Worm (Caenorhabditis elegans) whole organism, late embryonic: ENCODE data around the gene cyp-33E2.

Experiments
- C08G9.2 ChIP-seq: sonication (generic microtip); optimal IDR thresholded peaks from 2 replicates; lab custom pipeline; 2016; ENCODE audit warnings: mild to moderate bottlenecking, missing genetic modification characterization, moderate library complexity, missing compliant biosample characterization
- K02D7.2 ChIP-seq: sonication (generic microtip); optimal IDR thresholded peaks from 2 replicates; lab custom pipeline; 2017; ENCODE audit warnings: mild to moderate bottlenecking, missing genetic modification characterization, missing compliant biosample characterization
- K09A11.1 ChIP-seq: sonication (generic microtip); optimal IDR thresholded peaks from 2 replicates; lab custom pipeline; 2017; ENCODE audit warnings: antibody characterized with exemption, mild to moderate bottlenecking, missing genetic modification characterization, missing compliant biosample characterization; ENCODE audit not compliant: insufficient read depth
- ceh-18 ChIP-seq: sonication (generic microtip); optimal IDR thresholded peaks from 2 replicates; lab custom pipeline; 2016; ENCODE audit warnings: missing genetic modification characterization, missing compliant biosample characterization
- ceh-2 ChIP-seq: sonication (generic microtip); optimal IDR thresholded peaks from 2 replicates; lab custom pipeline; 2016; ENCODE audit warnings: missing genotype, missing genetic modification characterization, missing compliant biosample characterization
- ceh-31 ChIP-seq: sonication (generic microtip); optimal IDR thresholded peaks from 2 replicates; lab custom pipeline; 2016; ENCODE audit warnings: missing genetic modification characterization, missing compliant biosample characterization
- ceh-34 ChIP-seq: sonication (generic microtip); optimal IDR thresholded peaks from 2 replicates; lab custom pipeline; 2016; ENCODE audit warnings: mild to moderate bottlenecking, missing genetic modification characterization, missing compliant biosample characterization
- ceh-6 ChIP-seq: fragments of 200-800 bp; sonication (Bioruptor generic); optimal IDR thresholded peaks from 2 replicates; lab custom pipeline; 2018; ENCODE audit warnings: mild to moderate bottlenecking, missing genetic modification characterization, missing compliant biosample characterization
- che-1 ChIP-seq: sonication (generic microtip); optimal IDR thresholded peaks from 2 replicates; lab custom pipeline; 2016; ENCODE audit warnings: mild to moderate bottlenecking, missing genetic modification characterization, missing compliant biosample characterization
- elt-2 ChIP-seq: sonication (generic microtip); optimal IDR thresholded peaks from 2 replicates; lab custom pipeline; 2016; ENCODE audit warnings: missing genetic modification reagents, missing genetic modification characterization, missing compliant biosample characterization
- ets-4 ChIP-seq: sonication (generic microtip); optimal IDR thresholded peaks from 2 replicates; lab custom pipeline; 2016; ENCODE audit warnings: missing genetic modification characterization, missing compliant biosample characterization
- fax-1 ChIP-seq: sonication (generic microtip); optimal IDR thresholded peaks from 2 replicates; lab custom pipeline; 2016; ENCODE audit warnings: missing genotype, missing genetic modification characterization, missing compliant biosample characterization
- fkh-10 ChIP-seq: fragments of 150-350 bp; optimal IDR thresholded peaks from 2 replicates; lab custom pipeline; 2014; ENCODE audit warnings: missing biosample characterization, missing genetic modification reagents, missing genetic modification characterization
- fkh-6 ChIP-seq: sonication (generic microtip); optimal IDR thresholded peaks from 2 replicates; lab custom pipeline; 2016; ENCODE audit warnings: missing genetic modification characterization, missing compliant biosample characterization
- hlh-8 ChIP-seq: sonication (generic microtip); optimal IDR thresholded peaks from 2 replicates; lab custom pipeline; 2016; ENCODE audit warnings: missing genotype, missing genetic modification characterization, missing compliant biosample characterization
- lin-11 ChIP-seq: fragments of 200-800 bp; sonication (Bioruptor generic); optimal IDR thresholded peaks from 2 replicates; lab custom pipeline; 2018; ENCODE audit warnings: mild to moderate bottlenecking, missing genetic modification characterization, missing compliant biosample characterization
- mec-3 ChIP-seq: sonication (generic microtip); optimal IDR thresholded peaks from 2 replicates; lab custom pipeline; 2016; ENCODE audit warnings: borderline replicate concordance, missing genetic modification characterization, missing compliant biosample characterization
- nfya-1 ChIP-seq: sonication (generic microtip); optimal IDR thresholded peaks from 2 replicates; lab custom pipeline; 2017; ENCODE audit warnings: missing genetic modification characterization, mild to moderate bottlenecking, missing compliant biosample characterization, antibody characterized with exemption, moderate library complexity
- nhr-11 ChIP-seq: fragments of 150-350 bp; optimal IDR thresholded peaks from 2 replicates; lab custom pipeline; 2014; ENCODE audit warnings: missing biosample characterization, missing genetic modification characterization
- nhr-232 ChIP-seq: sonication (generic microtip); optimal IDR thresholded peaks from 2 replicates; lab custom pipeline; 2016; ENCODE audit warnings: missing genetic modification characterization, missing compliant biosample characterization
- npax-4 ChIP-seq: sonication (generic microtip); optimal IDR thresholded peaks from 2 replicates; lab custom pipeline; 2016; ENCODE audit warnings: missing genetic modification characterization, missing compliant biosample characterization
- odd-2 ChIP-seq: sonication (generic microtip); optimal IDR thresholded peaks from 2 replicates; lab custom pipeline; 2017; ENCODE audit warnings: antibody characterized with exemption, mild to moderate bottlenecking, missing genetic modification characterization, missing compliant biosample characterization
- pag-3 ChIP-seq: sonication (generic microtip); optimal IDR thresholded peaks from 2 replicates; lab custom pipeline; 2016; ENCODE audit warnings: missing compliant biosample characterization, missing genetic modification characterization, borderline replicate concordance
- pat-9 ChIP-seq: fragments of 200-800 bp; sonication (Bioruptor generic); optimal IDR thresholded peaks from 2 replicates; lab custom pipeline; 2018; ENCODE audit warnings: mild to moderate bottlenecking, missing genetic modification characterization, moderate library complexity, missing compliant biosample characterization
- pax-1 ChIP-seq: fragments of 150-350 bp; optimal IDR thresholded peaks from 2 replicates; lab custom pipeline; 2014; ENCODE audit warnings: missing biosample characterization, missing genetic modification characterization
- pha-2 ChIP-seq: sonication (generic microtip); optimal IDR thresholded peaks from 2 replicates; lab custom pipeline; 2017; ENCODE audit warnings: mild to moderate bottlenecking, missing genetic modification characterization, missing compliant biosample characterization
- pha-4 ChIP-seq: fragments of 150-350 bp; optimal IDR thresholded peaks from 2 replicates; lab custom pipeline; 2018; ENCODE audit warnings: missing biosample characterization, missing genetic modification reagents, missing genetic modification characterization
- pros-1 ChIP-seq: fragments of 150-350 bp; optimal IDR thresholded peaks from 2 replicates; lab custom pipeline; 2014; ENCODE audit warnings: missing biosample characterization, missing genetic modification reagents, missing genetic modification characterization
- sdc-2 ChIP-seq: sonication (generic microtip); optimal IDR thresholded peaks from 2 replicates; lab custom pipeline; 2016; ENCODE audit warnings: missing genotype, missing genetic modification characterization, missing compliant biosample characterization
- sox-2 ChIP-seq: fragments of 200-800 bp; sonication (Bioruptor generic); IDR thresholded peaks from 2 replicates; pipeline ENCODE4 v1.3.6; 2022; ENCODE audit warnings: missing genetic modification reagents, missing genetic modification characterization, missing compliant biosample characterization
- sox-4 ChIP-seq: sonication (generic microtip); optimal IDR thresholded peaks from 2 replicates; lab custom pipeline; 2017; ENCODE audit warnings: mild to moderate bottlenecking, missing genetic modification characterization, inconsistent platforms, missing compliant biosample characterization
- tbx-2 ChIP-seq: sonication (generic microtip); optimal IDR thresholded peaks from 2 replicates; lab custom pipeline; 2016; ENCODE audit warnings: missing genetic modification characterization, missing compliant biosample characterization
- ttx-3 ChIP-seq: sonication (generic microtip); optimal IDR thresholded peaks from 2 replicates; lab custom pipeline; 2016; ENCODE audit warnings: missing genetic modification reagents, missing genetic modification characterization, missing compliant biosample characterization
- unc-3 ChIP-seq, 2 experiments: fragments of 200-800 bp in 1 of 2; sonication (Bioruptor generic) in 1 of 2; sonication (generic microtip) in 1 of 2; conservative IDR thresholded peaks in 1 of 2; optimal IDR thresholded peaks in 1 of 2; 2 replicates each; pipeline versions ENCODE4 v1.3.6 to Lab custom; 2016 to 2022; ENCODE audit warnings: missing compliant biosample characterization in 2 of 2, missing genetic modification characterization in 2 of 2, missing genetic modification reagents in 1 of 2
- unc-55 ChIP-seq: sonication (generic microtip); optimal IDR thresholded peaks from 2 replicates; lab custom pipeline; 2017; ENCODE audit warnings: missing biosample characterization, missing genetic modification reagents, missing genetic modification characterization
- unc-86 ChIP-seq: sonication (generic microtip); optimal IDR thresholded peaks from 2 replicates; lab custom pipeline; 2016; ENCODE audit warnings: missing genetic modification characterization, missing compliant biosample characterization
- ztf-16 ChIP-seq: sonication (generic microtip); optimal IDR thresholded peaks from 2 replicates; lab custom pipeline; 2017; ENCODE audit warnings: missing genetic modification characterization, missing compliant biosample characterization

Gene cyp-33E2

ce11 chrIV:8600712-8601330 is 11.3 kb upstream of the cyp-33E2 start, which contains the start of gene Y59H11AR.4:
Gene Y59H11AR.4 (minus strand): TSS chrIV:8600762.
- TF ChIP-seq K09A11.1 (no peak), che-1 (tag; lab: Kevin White, UChicago) (no peak), pros-1 (tag; lab: Kevin White, UChicago) (no peak), nhr-232 (tag; lab: Kevin White, UChicago) (no peak), pag-3 (tag; lab: Kevin White, UChicago) (no peak), ttx-3 (tag; lab: Kevin White, UChicago) (no peak), nfya-1 (no peak), mec-3 (tag; lab: Kevin White, UChicago) (no peak), pax-1 (no peak), npax-4 (tag; lab: Kevin White, UChicago) (no peak), ceh-2 (tag; lab: Kevin White, UChicago) (no peak), sox-4 (tag; lab: Kevin White, UChicago) (no peak), unc-86 (no peak)
- TF ChIP-seq, all 69 proteins: peak for 0

ce11 chrIV:8602877-8603276 is 9.3 kb upstream of the cyp-33E2 start, which contains the start of gene Y59H11AR.10:
Gene Y59H11AR.10 (plus strand): TSS chrIV:8603177.
- TF ChIP-seq che-1 (tag; lab: Kevin White, UChicago) (no peak), ceh-34 (no peak), C08G9.2 (tag; lab: Kevin White, UChicago) (no peak), pha-4 (tag; lab: Kevin White, UChicago) (no peak), pat-9 (no peak), fax-1 (tag; lab: Kevin White, UChicago) (no peak), K02D7.2 (tag; lab: Kevin White, UChicago) (no peak), nhr-11 (tag; lab: Kevin White, UChicago) (no peak), hlh-8 (no peak), ets-4 (tag; lab: Kevin White, UChicago) (no peak)

ce11 chrIV:8605217-8605616 is 6.9 kb upstream of the cyp-33E2 start:
- TF ChIP-seq lin-11 (tag; lab: Kevin White, UChicago) (no peak), K09A11.1 (no peak), ceh-18 (tag; lab: Kevin White, UChicago) (peak; percentile 63), pha-4 (tag; lab: Kevin White, UChicago) (no peak), unc-55 (peak; percentile 16)

ce11 chrIV:8608204-8608603 is 3.9 kb upstream of the cyp-33E2 start:
- TF ChIP-seq fkh-10 (GFP tag; lab: Kevin White, UChicago) (no peak), ztf-16 (tag; lab: Kevin White, UChicago) (no peak), hlh-8 (no peak), ceh-2 (tag; lab: Kevin White, UChicago) (no peak), pha-2 (tag; lab: Kevin White, UChicago) (no peak), lin-11 (tag; lab: Kevin White, UChicago) (no peak), ceh-31 (tag; lab: Kevin White, UChicago) (no peak), npax-4 (tag; lab: Kevin White, UChicago) (no peak), ceh-6 (no peak), fkh-6 (no peak), tbx-2 (tag; lab: Kevin White, UChicago) (no peak), sdc-2 (no peak), odd-2 (tag; lab: Kevin White, UChicago) (no peak), ceh-18 (tag; lab: Kevin White, UChicago) (no peak), nfya-1 (no peak), ttx-3 (tag; lab: Kevin White, UChicago) (no peak), unc-3 (GFP tag; conservative IDR thresholded peaks at IDR 0.05; lab: Robert Waterston, UW) (no peak), unc-3 (tag; optimal IDR thresholded peaks at IDR 0.05; lab: Kevin White, UChicago) (no peak), sox-2 (GFP tag; lab: Robert Waterston, UW) (no peak), elt-2 (tag; lab: Kevin White, UChicago) (no peak), C08G9.2 (tag; lab: Kevin White, UChicago) (no peak)
